Worm (Caenorhabditis elegans): ENCODE results near the gene str-118.

ce11 chrV:10018291-10018690 lies 33.7 kb upstream of the str-118 start:
- TF ChIP-seq jun-1 (tag; optimal IDR thresholded peaks at IDR 0.05) (no peak), daf-12 (tag; optimal IDR thresholded peaks at IDR 0.05) (no peak), unc-39 (tag; optimal IDR thresholded peaks at IDR 0.05) (no peak), egl-27 (tag; optimal IDR thresholded peaks at IDR 0.05) (no peak), nhr-43 (tag; optimal IDR thresholded peaks at IDR 0.05; ENCODE audit: poor library complexity, severe bottlenecking) (no peak), R02D3.7 (tag; optimal IDR thresholded peaks at IDR 0.05) (no peak), ceh-82 (tag; optimal IDR thresholded peaks at IDR 0.05) (no peak), pqm-1 (tag; optimal IDR thresholded peaks at IDR 0.05) (no peak), nfya-1 (tag; optimal IDR thresholded peaks at IDR 0.05; ENCODE audit: insufficient read depth) (no peak), hmg-11 (tag; optimal IDR thresholded peaks at IDR 0.05) (no peak)
